Worm (Caenorhabditis elegans) whole organism, L2 larva: ENCODE results near the gene T05C3.2.

Source experiments
- ZK546.5 ChIP-seq: sonication (generic microtip); optimal IDR thresholded peaks from 2 replicates; lab custom pipeline; 2017; ENCODE audit warnings: missing biosample characterization, missing genetic modification characterization
- aly-2 ChIP-seq: fragments of 150-350 bp; optimal IDR thresholded peaks from 2 replicates; lab custom pipeline; 2014; ENCODE audit warnings: missing biosample characterization, missing genetic modification characterization
- ama-1 ChIP-seq: fragments of 150-350 bp; optimal IDR thresholded peaks from 2 replicates; lab custom pipeline; 2018; ENCODE audit warnings: inconsistent platforms
- crh-2 ChIP-seq: sonication (generic microtip); optimal IDR thresholded peaks from 2 replicates; lab custom pipeline; 2017; ENCODE audit warnings: missing biosample characterization, missing genetic modification characterization
- lin-39 ChIP-seq: fragments of 150-350 bp; optimal IDR thresholded peaks from 2 replicates; lab custom pipeline; 2014; ENCODE audit warnings: missing biosample characterization, missing genetic modification reagents, missing genetic modification characterization
- mdl-1 ChIP-seq, 2 experiments: fragments of 150-350 bp in 1 of 2; sonication (generic microtip) in 1 of 2; optimal IDR thresholded peaks; 2 replicates each; lab custom pipeline; 2017; ENCODE audit warnings: missing biosample characterization in 2 of 2, missing genetic modification characterization in 2 of 2
- nhr-12 ChIP-seq: fragments of 150-350 bp; optimal IDR thresholded peaks from 2 replicates; lab custom pipeline; 2014; ENCODE audit warnings: missing biosample characterization, missing genetic modification characterization
- nhr-23 ChIP-seq: fragments of 150-350 bp; optimal IDR thresholded peaks from 2 replicates; lab custom pipeline; 2014; ENCODE audit warnings: missing biosample characterization, missing genetic modification reagents, missing genetic modification characterization
- nhr-237 ChIP-seq: fragments of 150-350 bp; optimal IDR thresholded peaks from 2 replicates; lab custom pipeline; 2014; ENCODE audit warnings: missing biosample characterization, missing genetic modification characterization
- nhr-25 ChIP-seq: fragments of 150-350 bp; sonication (generic microtip); optimal IDR thresholded peaks from 3 replicates; lab custom pipeline; 2014; ENCODE audit warnings: missing biosample characterization, missing genetic modification characterization
- nhr-77 ChIP-seq: fragments of 150-350 bp; optimal IDR thresholded peaks from 2 replicates; lab custom pipeline; 2014; ENCODE audit warnings: missing biosample characterization, missing genetic modification characterization
- ztf-11 ChIP-seq: sonication (generic microtip); optimal IDR thresholded peaks from 2 replicates; lab custom pipeline; 2017; ENCODE audit warnings: missing biosample characterization, missing genetic modification characterization
- ztf-4 ChIP-seq: fragments of 150-350 bp; optimal IDR thresholded peaks from 2 replicates; lab custom pipeline; 2014; ENCODE audit warnings: missing biosample characterization, missing genetic modification characterization

- TF ChIP-seq nhr-23 (no peak), ama-1 (lab: Kevin White, UChicago) (no peak), aly-2 (no peak), lin-39 (tag; lab: Kevin White, UChicago) (no peak), mdl-1 (tag; optimal IDR thresholded peaks at IDR 0.05; lab: Kevin White, UChicago) (no peak), ztf-4 (no peak), nhr-25 (no peak), crh-2 (tag; lab: Kevin White, UChicago) (no peak), nhr-77 (tag; lab: Kevin White, UChicago) (no peak), nhr-12 (tag; lab: Kevin White, UChicago) (no peak), ZK546.5 (tag; lab: Kevin White, UChicago) (no peak), ztf-11 (tag; lab: Kevin White, UChicago) (no peak), nhr-237 (no peak)
Observed at ce11 chrV:5477719-5478118, 15.8 kb upstream of the T05C3.2 start.
